Fruit fly (Drosophila melanogaster) whole organism, embryonic: ENCODE measurements around the gene CG13829.

ENCODE experiments used
- Ada2b ChIP-seq: fragments of 200-800 bp; sonication (Bioruptor generic); IDR thresholded peaks from 2 replicates; pipeline ENCODE4 v1.3.6; 2022; ENCODE audit warnings: missing biosample characterization, missing genetic modification characterization
- Asciz ChIP-seq: fragments of 200-800 bp; sonication (Bioruptor generic); optimal IDR thresholded peaks from 2 replicates; lab custom pipeline; 2017; ENCODE audit warnings: missing biosample characterization, mild to moderate bottlenecking, missing genetic modification characterization, missing genetic modification reagents
- Atf-2 ChIP-seq: fragments of 200-800 bp; sonication (Bioruptor generic); optimal IDR thresholded peaks from 2 replicates; lab custom pipeline; 2016; ENCODE audit warnings: missing biosample characterization, missing genetic modification characterization
- Blimp-1 ChIP-seq: fragments of 200-800 bp; sonication (Bioruptor generic); optimal IDR thresholded peaks from 3 replicates; lab custom pipeline; 2018; ENCODE audit warnings: missing biosample characterization, missing genetic modification characterization, mild to moderate bottlenecking, moderate library complexity, missing genetic modification reagents
- C15 ChIP-seq: fragments of 200-800 bp; sonication (Bioruptor generic); IDR thresholded peaks from 3 replicates; pipeline ENCODE4 v1.3.6; 2022; ENCODE audit warnings: missing biosample characterization, missing genetic modification characterization
- CG10565 ChIP-seq: fragments of 200-800 bp; sonication (Bioruptor generic); optimal IDR thresholded peaks from 3 replicates; lab custom pipeline; 2016; ENCODE audit warnings: missing biosample characterization, mild to moderate bottlenecking, missing genetic modification characterization
- CG12391 ChIP-seq: fragments of 200-800 bp; sonication (Bioruptor generic); optimal IDR thresholded peaks from 3 replicates; lab custom pipeline; 2018; ENCODE audit warnings: missing biosample characterization, mild to moderate bottlenecking, missing genetic modification characterization, moderate library complexity
- CG12744 ChIP-seq: fragments of 200-800 bp; sonication (Bioruptor generic); optimal IDR thresholded peaks from 2 replicates; lab custom pipeline; 2016; ENCODE audit warnings: missing biosample characterization, missing genetic modification characterization
- CG13123 ChIP-seq: fragments of 200-800 bp; sonication (Bioruptor generic); optimal IDR thresholded peaks from 2 replicates; lab custom pipeline; 2016; ENCODE audit warnings: missing biosample characterization, missing genetic modification characterization
- CG13775 ChIP-seq: fragments of 200-800 bp; sonication (Bioruptor generic); optimal IDR thresholded peaks from 3 replicates; lab custom pipeline; 2017; ENCODE audit warnings: missing biosample characterization, mild to moderate bottlenecking, missing genetic modification characterization
- CG13894 ChIP-seq: fragments of 200-800 bp; sonication (Bioruptor generic); optimal IDR thresholded peaks from 3 replicates; lab custom pipeline; 2018; ENCODE audit warnings: missing biosample characterization, mild to moderate bottlenecking, missing genetic modification characterization, moderate library complexity
- CG15073 ChIP-seq: fragments of 200-800 bp; sonication (Bioruptor generic); optimal IDR thresholded peaks from 2 replicates; lab custom pipeline; 2016; ENCODE audit warnings: missing biosample characterization, missing genetic modification characterization
- CG17359 ChIP-seq: fragments of 200-800 bp; sonication (Bioruptor generic); optimal IDR thresholded peaks from 3 replicates; lab custom pipeline; 2018; ENCODE audit warnings: missing biosample characterization, mild to moderate bottlenecking, missing genetic modification characterization, moderate library complexity
- CG2202 ChIP-seq: fragments of 200-800 bp; sonication (Bioruptor generic); optimal IDR thresholded peaks from 2 replicates; lab custom pipeline; 2018; ENCODE audit warnings: missing biosample characterization, mild to moderate bottlenecking, missing genetic modification characterization
- CG30403 ChIP-seq: fragments of 200-800 bp; sonication (Bioruptor generic); optimal IDR thresholded peaks from 3 replicates; lab custom pipeline; 2016; ENCODE audit warnings: missing biosample characterization, missing genetic modification characterization
- CG4360 ChIP-seq: fragments of 200-800 bp; sonication (Bioruptor generic); IDR thresholded peaks from 2 replicates; pipeline ENCODE4 v1.3.6; 2022; ENCODE audit warnings: missing biosample characterization, missing genetic modification characterization
- CG43689 ChIP-seq: fragments of 200-800 bp; sonication (Bioruptor generic); IDR thresholded peaks from 2 replicates; pipeline ENCODE4 v1.3.6; 2022; ENCODE audit warnings: missing biosample characterization, missing genetic modification characterization
- CG4424 ChIP-seq: fragments of 200-800 bp; sonication (Bioruptor generic); optimal IDR thresholded peaks from 3 replicates; lab custom pipeline; 2016; ENCODE audit warnings: missing biosample characterization, missing genetic modification characterization
- CG6765 ChIP-seq: fragments of 200-800 bp; sonication (Bioruptor generic); optimal IDR thresholded peaks from 3 replicates; lab custom pipeline; 2017; ENCODE audit warnings: missing biosample characterization, mild to moderate bottlenecking, missing genetic modification characterization
- CG7556 ChIP-seq: fragments of 200-800 bp; sonication (Bioruptor generic); optimal IDR thresholded peaks from 2 replicates; lab custom pipeline; 2017; ENCODE audit warnings: missing biosample characterization, mild to moderate bottlenecking, missing genetic modification characterization
- CG7928 ChIP-seq: fragments of 200-800 bp; sonication (Bioruptor generic); optimal IDR thresholded peaks from 2 replicates; lab custom pipeline; 2017; ENCODE audit warnings: missing biosample characterization, mild to moderate bottlenecking, missing genetic modification characterization
- CG8089 ChIP-seq: fragments of 200-800 bp; sonication (Bioruptor generic); optimal IDR thresholded peaks from 3 replicates; lab custom pipeline; 2016; ENCODE audit warnings: missing biosample characterization, missing genetic modification characterization
- Chrac-16 ChIP-seq: fragments of 200-800 bp; sonication (Bioruptor generic); optimal IDR thresholded peaks from 3 replicates; lab custom pipeline; 2016; ENCODE audit warnings: missing biosample characterization, missing genetic modification characterization
- Dek ChIP-seq: fragments of 200-800 bp; sonication (Bioruptor generic); optimal IDR thresholded peaks from 3 replicates; lab custom pipeline; 2019; ENCODE audit warnings: missing biosample characterization, mild to moderate bottlenecking, missing genetic modification characterization, moderate library complexity
- Dll ChIP-seq: fragments of 200-800 bp; sonication (Bioruptor generic); IDR thresholded peaks from 4 replicates; pipeline ENCODE4 v1.3.6; 2022; ENCODE audit warnings: missing biosample characterization, missing genetic modification characterization; ENCODE audit not compliant: partially characterized antibody
- Fer1 ChIP-seq: fragments of 200-800 bp; sonication (Bioruptor generic); optimal IDR thresholded peaks from 2 replicates; lab custom pipeline; 2017; ENCODE audit warnings: missing biosample characterization, mild to moderate bottlenecking, missing genetic modification characterization
- Hr78 ChIP-seq, 2 experiments: fragments of 200-800 bp in 1 of 2; fragments of >200 bp in 1 of 2; sonication (Bioruptor generic) in 1 of 2; optimal IDR thresholded peaks; 2 replicates each; lab custom pipeline; 2017 to 2019; ENCODE audit warnings: missing biosample characterization in 2 of 2, missing genetic modification characterization in 2 of 2, mild to moderate bottlenecking in 1 of 2, moderate library complexity in 1 of 2
- Lpt ChIP-seq: fragments of >200 bp; optimal IDR thresholded peaks from 2 replicates; lab custom pipeline; 2018; ENCODE audit warnings: missing biosample characterization, missing genetic modification characterization
- MESR4 ChIP-seq: fragments of 200-800 bp; sonication (Bioruptor generic); optimal IDR thresholded peaks from 2 replicates; lab custom pipeline; 2018; ENCODE audit warnings: missing biosample characterization, mild to moderate bottlenecking, missing genetic modification characterization, moderate library complexity
- Max ChIP-seq: fragments of 200-800 bp; sonication (Bioruptor generic); optimal IDR thresholded peaks from 2 replicates; lab custom pipeline; 2016; ENCODE audit warnings: missing biosample characterization, mild to moderate bottlenecking, missing genetic modification characterization
- Sox102F ChIP-seq: fragments of 200-800 bp; sonication (Bioruptor generic); optimal IDR thresholded peaks from 2 replicates; lab custom pipeline; 2018; ENCODE audit warnings: missing biosample characterization, mild to moderate bottlenecking, missing genetic modification characterization, moderate library complexity
- Stat92E ChIP-seq, 3 experiments: fragments of >200 bp in 2 of 3; fragments of 200-800 bp in 1 of 3; sonication (Bioruptor generic) in 1 of 3; optimal IDR thresholded peaks; 2 replicates each; lab custom pipeline; 2017 to 2019; ENCODE audit warnings: missing biosample characterization in 3 of 3, missing genetic modification characterization in 3 of 3, mild to moderate bottlenecking in 1 of 3, moderate library complexity in 1 of 3
- Trl ChIP-seq, 3 experiments: fragments of >200 bp in 2 of 3; fragments of 200-800 bp in 1 of 3; sonication (Bioruptor generic) in 1 of 3; optimal IDR thresholded peaks; 2 replicates in 1 of 3; 3 replicates in 2 of 3; lab custom pipeline; 2016 to 2017; ENCODE audit warnings: missing biosample characterization in 1 of 3, missing genetic modification characterization in 1 of 3
- ci ChIP-seq: fragments of 200-800 bp; sonication (Bioruptor generic); IDR thresholded peaks from 3 replicates; pipeline ENCODE4 v1.3.6; 2022; ENCODE audit warnings: missing biosample characterization, missing genetic modification characterization
- crol ChIP-seq: fragments of 200-800 bp; sonication (Bioruptor generic); IDR thresholded peaks from 2 replicates; pipeline ENCODE4 v1.3.6; 2022; ENCODE audit warnings: missing biosample characterization, missing genetic modification characterization
- danr ChIP-seq: fragments of 200-800 bp; sonication (Bioruptor generic); IDR thresholded peaks from 2 replicates; pipeline ENCODE4 v1.3.6; 2022; ENCODE audit warnings: missing biosample characterization, missing genetic modification characterization
- hb ChIP-seq: fragments of 200-800 bp; sonication (Bioruptor generic); IDR thresholded peaks from 3 replicates; pipeline ENCODE4 v1.3.6; 2022; ENCODE audit warnings: missing biosample characterization, missing genetic modification characterization; ENCODE audit not compliant: partially characterized antibody
- kni ChIP-seq: fragments of 200-800 bp; sonication (Bioruptor generic); optimal IDR thresholded peaks from 3 replicates; lab custom pipeline; 2017; ENCODE audit warnings: mild to moderate bottlenecking, missing biosample characterization, missing genetic modification reagents, missing genetic modification characterization
- lov ChIP-seq, 2 experiments: fragments of 200-800 bp in 1 of 2; fragments of >200 bp in 1 of 2; sonication (Bioruptor generic) in 1 of 2; IDR thresholded peaks in 1 of 2; optimal IDR thresholded peaks in 1 of 2; 2 replicates in 1 of 2; 3 replicates in 1 of 2; pipeline versions ENCODE4 v1.3.6 to Lab custom; 2017 to 2022; ENCODE audit warnings: missing biosample characterization in 1 of 2, missing genetic modification characterization in 1 of 2
- nmo ChIP-seq: fragments of 200-800 bp; sonication (Bioruptor generic); optimal IDR thresholded peaks from 2 replicates; lab custom pipeline; 2018; ENCODE audit warnings: missing biosample characterization, mild to moderate bottlenecking, missing genetic modification characterization, moderate library complexity
- pita ChIP-seq: fragments of 200-800 bp; sonication (Bioruptor generic); optimal IDR thresholded peaks from 2 replicates; lab custom pipeline; 2017; ENCODE audit warnings: missing biosample characterization, mild to moderate bottlenecking, missing genetic modification characterization
- schlank ChIP-seq: fragments of 200-800 bp; sonication (Bioruptor generic); optimal IDR thresholded peaks from 2 replicates; lab custom pipeline; 2018; ENCODE audit warnings: missing biosample characterization, mild to moderate bottlenecking, missing genetic modification characterization
- sna ChIP-seq: fragments of 200-800 bp; sonication (Bioruptor generic); IDR thresholded peaks from 2 replicates; pipeline ENCODE4 v1.3.6; 2022; ENCODE audit warnings: missing biosample characterization, missing genetic modification characterization; ENCODE audit not compliant: partially characterized antibody
- tap ChIP-seq: fragments of 200-800 bp; optimal IDR thresholded peaks from 3 replicates; lab custom pipeline; 2019; ENCODE audit warnings: missing biosample characterization, mild to moderate bottlenecking, missing genetic modification characterization, moderate library complexity
- tin ChIP-seq: fragments of 200-800 bp; sonication (Bioruptor generic); optimal IDR thresholded peaks from 3 replicates; lab custom pipeline; 2016; ENCODE audit warnings: missing biosample characterization, missing genetic modification characterization
- wdn ChIP-seq: fragments of 200-800 bp; sonication (Bioruptor generic); IDR thresholded peaks from 2 replicates; pipeline ENCODE4 v1.3.6; 2022; ENCODE audit warnings: missing biosample characterization, missing genetic modification characterization
- wor ChIP-seq: fragments of 200-800 bp; sonication (Bioruptor generic); IDR thresholded peaks from 2 replicates; pipeline ENCODE4 v1.3.6; 2022; ENCODE audit warnings: missing biosample characterization, missing genetic modification characterization

The CG13829 gene

dm6 chr3R:23112680-23113362 lies 48.3 kb downstream of the CG13829 start, which contains the start of gene Cow (continued):
- peak; percentile 59 for TF ChIP-seq Dek (tag; lab: Kevin White, UChicago)
- TF ChIP-seq Blimp-1: no peak
- TF ChIP-seq Trl (optimal IDR thresholded peaks at IDR 0.05; lab: Kevin White, UChicago): peak in 1 of 2 experiments; percentile 56
- peak; percentile 49 for TF ChIP-seq Trl (GFP tag; optimal IDR thresholded peaks at IDR 0.05; lab: Kevin White, UChicago)
- TF ChIP-seq CG43689: peak; percentile 40; the same call in 1 of the 2 replicates
- TF ChIP-seq CG30403: peak; percentile 65
- peak; percentile 2 for TF ChIP-seq tap (tag; lab: Kevin White, UChicago)
- peak; percentile 46 for TF ChIP-seq CG13775 (GFP tag; lab: Kevin White, UChicago)
- peak; percentile 67 for TF ChIP-seq Sox102F (GFP tag; lab: Kevin White, UChicago)
- no peak for TF ChIP-seq MESR4 (GFP tag; lab: Kevin White, UChicago)
- no peak for TF ChIP-seq CG4424 (GFP tag; lab: Kevin White, UChicago)
- 0 out of 2 replicates have a peak, but pooled peaks have one; percentile 15 for TF ChIP-seq danr (GFP tag; lab: Robert Waterston, UW)
- no peak for TF ChIP-seq lov (optimal IDR thresholded peaks at IDR 0.05; lab: Kevin White, UChicago)
- no peak for TF ChIP-seq lov (GFP tag; IDR thresholded peaks at IDR 0.05; lab: Robert Waterston, UW)
- TF ChIP-seq Stat92E (GFP tag; optimal IDR thresholded peaks at IDR 0.05; lab: Kevin White, UChicago): no peak
- TF ChIP-seq CG12391: peak; percentile 62
- peak; percentile 6 for TF ChIP-seq CG8089 (GFP tag; lab: Kevin White, UChicago)
- peak; percentile 32 for TF ChIP-seq CG6765 (GFP tag; lab: Kevin White, UChicago)
- peak; percentile 41 for TF ChIP-seq nmo (GFP tag; lab: Kevin White, UChicago)
- TF ChIP-seq ci: peak; percentile 70
- TF ChIP-seq CG4360 (GFP tag; lab: Robert Waterston, UW): no peak
- peak; percentile 85 for TF ChIP-seq CG7556 (GFP tag; lab: Kevin White, UChicago)
- TF ChIP-seq kni: no peak
- TF ChIP-seq Dll (GFP tag; lab: Robert Waterston, UW): no peak
- peak; percentile 19 for TF ChIP-seq Chrac-16 (GFP tag; lab: Kevin White, UChicago)
- TF ChIP-seq wor: no peak
- TF ChIP-seq CG12744 (GFP tag; lab: Kevin White, UChicago): no peak
- 0 out of 3 replicates have a peak, but pooled peaks have one; percentile 49 for TF ChIP-seq C15 (GFP tag; lab: Robert Waterston, UW)
- peak; percentile 42 for TF ChIP-seq Asciz
- TF ChIP-seq Max: peak; percentile 36
- no peak for TF ChIP-seq sna (GFP tag; lab: Robert Waterston, UW)
- TF ChIP-seq CG10565: no peak
- peak; percentile 73 for TF ChIP-seq Ada2b
- TF ChIP-seq crol: peak; percentile 25; the same call in 1 of the 2 replicates
- no peak for TF ChIP-seq Hr78 (GFP tag; optimal IDR thresholded peaks at IDR 0.05; lab: Kevin White, UChicago)
- peak; percentile 43 for TF ChIP-seq schlank (tag; lab: Kevin White, UChicago)
- TF ChIP-seq Lpt (GFP tag; lab: Kevin White, UChicago): no peak
- TF ChIP-seq tin (GFP tag; lab: Kevin White, UChicago): peak; percentile 44
- no peak for TF ChIP-seq CG15073 (GFP tag; lab: Kevin White, UChicago)
- TF ChIP-seq CG17359 (tag; lab: Kevin White, UChicago): peak; percentile 61
- TF ChIP-seq Fer1 (GFP tag; lab: Kevin White, UChicago): peak; percentile 86
- no peak for TF ChIP-seq pita
- TF ChIP-seq Atf-2: peak; percentile 36
- TF ChIP-seq hb (GFP tag; lab: Robert Waterston, UW): no peak
- TF ChIP-seq CG7928 (GFP tag; lab: Kevin White, UChicago): no peak
- TF ChIP-seq CG13123 (GFP tag; lab: Kevin White, UChicago): no peak
- TF ChIP-seq CG2202 (tag; lab: Kevin White, UChicago): no peak
- peak; percentile 49 for TF ChIP-seq CG13894 (tag; lab: Kevin White, UChicago)
- peak; percentile 39; the same call in 1 of the 2 replicates for TF ChIP-seq wdn (GFP tag; lab: Robert Waterston, UW)
